Worm (Caenorhabditis elegans): Measurements from ENCODE around the gene Y5H2A.4.

The Y5H2A.4 gene

ce11 chrV:2281499-2281898 is 7.3 kb upstream of the Y5H2A.4 start, which contains the start of gene nhr-228 (continued):
- peak; percentile 17 for TF ChIP-seq crh-2 (tag; optimal IDR thresholded peaks at IDR 0.05)
- no peak for TF ChIP-seq unc-62 (GFP tag; optimal IDR thresholded peaks at IDR 0.05)
- no peak for TF ChIP-seq ztf-1 (GFP tag; conservative IDR thresholded peaks at IDR 0.05)
- no peak for TF ChIP-seq mbf-1 (tag; optimal IDR thresholded peaks at IDR 0.05)
- TF ChIP-seq mab-5 (tag; optimal IDR thresholded peaks at IDR 0.05), result no peak
- no peak for TF ChIP-seq zag-1 (tag; optimal IDR thresholded peaks at IDR 0.05)
- peak; percentile 60 for TF ChIP-seq C34F6.9 (tag; optimal IDR thresholded peaks at IDR 0.05)
- peak; percentile 41 for TF ChIP-seq nhr-129 (tag; optimal IDR thresholded peaks at IDR 0.05)

- TF ChIP-seq unc-55 (GFP tag; optimal IDR thresholded peaks at IDR 0.05) (peak; percentile 62), unc-39 (tag; optimal IDR thresholded peaks at IDR 0.05) (no peak), peb-1 (tag; optimal IDR thresholded peaks at IDR 0.05) (no peak), C34F6.9 (tag; optimal IDR thresholded peaks at IDR 0.05) (peak; percentile 21)
These were observed 4.4 kb upstream of the Y5H2A.4 start, which contains the start of gene fbxa-137 for ce11 chrV:2278543-2278942. Gene fbxa-137, plus strand, starts transcription at chrV:2278816.

- peak; percentile 13 for TF ChIP-seq nhr-129 (tag; optimal IDR thresholded peaks at IDR 0.05)
- TF ChIP-seq lin-13 (GFP tag; optimal IDR thresholded peaks at IDR 0.05), result no peak
These were observed 3.9 kb upstream of the Y5H2A.4 start, which contains the start of gene nhr-59 for ce11 chrV:2278052-2278451. Gene nhr-59, minus strand, starts transcription at chrV:2278265.

ce11 chrV:2277260-2277659 is 3.1 kb upstream of the Y5H2A.4 start:
- TF ChIP-seq ama-1 (optimal IDR thresholded peaks at IDR 0.05) (no peak), sma-3 (GFP tag; optimal IDR thresholded peaks at IDR 0.05) (no peak), nhr-237 (tag; optimal IDR thresholded peaks at IDR 0.05) (no peak), nhr-10 (tag; optimal IDR thresholded peaks at IDR 0.05) (no peak), alr-1 (tag; optimal IDR thresholded peaks at IDR 0.05) (no peak), lsy-2 (tag; optimal IDR thresholded peaks at IDR 0.05) (no peak), lin-11 (tag; optimal IDR thresholded peaks at IDR 0.05) (no peak), ceh-82 (tag; optimal IDR thresholded peaks at IDR 0.05) (no peak), gmeb-1 (tag; optimal IDR thresholded peaks at IDR 0.05) (no peak), nhr-12 (tag; optimal IDR thresholded peaks at IDR 0.05) (no peak), elt-1 (tag; optimal IDR thresholded peaks at IDR 0.05) (no peak), F13H6.1 (tag; optimal IDR thresholded peaks at IDR 0.05) (no peak)

DNA sequence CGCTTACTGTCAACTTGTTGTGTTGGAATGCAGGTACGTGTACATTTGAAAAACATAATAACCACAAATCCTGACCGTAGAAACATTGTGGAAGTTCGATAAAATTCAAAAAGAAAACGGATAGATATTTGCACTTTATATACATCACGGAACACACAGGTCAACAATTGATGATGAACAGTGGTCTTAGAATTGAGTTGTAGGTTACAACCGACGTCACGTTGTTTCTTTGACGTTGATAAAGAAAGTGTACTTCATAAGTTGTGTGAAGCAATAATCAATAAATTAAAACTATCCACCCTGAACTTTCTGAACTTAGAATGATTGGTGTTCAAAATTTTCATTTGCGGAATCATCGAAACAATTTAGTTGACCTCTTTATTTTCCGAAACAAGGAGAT is 2.4 kb downstream of the Y5H2A.4 start, which contains the start of gene Y5H2A.1:
Y5H2A.1 (minus strand) TSS at position 101 of the 400 bp plus-strand sequence.
- TF ChIP-seq nhr-237 (tag; optimal IDR thresholded peaks at IDR 0.05) (no peak), nhr-23 (tag; optimal IDR thresholded peaks at IDR 0.05) (no peak), unc-62 (GFP tag; optimal IDR thresholded peaks at IDR 0.05) (no peak), snpc-4 (tag; optimal IDR thresholded peaks at IDR 0.05) (no peak), sma-9 (GFP tag; optimal IDR thresholded peaks at IDR 0.05) (no peak), sma-9 (tag; optimal IDR thresholded peaks at IDR 0.05) (no peak), ztf-1 (GFP tag; conservative IDR thresholded peaks at IDR 0.05) (no peak), zag-1 (tag; optimal IDR thresholded peaks at IDR 0.05) (no peak), aly-2 (tag; optimal IDR thresholded peaks at IDR 0.05) (no peak), nhr-129 (tag; optimal IDR thresholded peaks at IDR 0.05) (no peak), ztf-11 (tag; optimal IDR thresholded peaks at IDR 0.05) (no peak), nhr-77 (tag; optimal IDR thresholded peaks at IDR 0.05) (no peak), F13H6.1 (tag; optimal IDR thresholded peaks at IDR 0.05) (no peak), C34F6.9 (tag; optimal IDR thresholded peaks at IDR 0.05) (no peak), sma-3 (GFP tag; optimal IDR thresholded peaks at IDR 0.05) (no peak), blmp-1 (tag; optimal IDR thresholded peaks at IDR 0.05; ENCODE audit: insufficient read depth) (no peak), unc-39 (tag; optimal IDR thresholded peaks at IDR 0.05) (no peak), skn-1 (tag; optimal IDR thresholded peaks at IDR 0.05) (no peak), nhr-12 (tag; optimal IDR thresholded peaks at IDR 0.05) (no peak)

- TF ChIP-seq mab-5 (tag; optimal IDR thresholded peaks at IDR 0.05), result no peak
- no peak for TF ChIP-seq ztf-4 (tag; optimal IDR thresholded peaks at IDR 0.05)
- TF ChIP-seq elt-3 (tag; optimal IDR thresholded peaks at IDR 0.05), result no peak
- no peak for TF ChIP-seq R02D3.7 (tag; optimal IDR thresholded peaks at IDR 0.05)
- TF ChIP-seq Y55F3AM.14 (GFP tag; optimal IDR thresholded peaks at IDR 0.05), result no peak
- no peak for TF ChIP-seq alr-1 (tag; optimal IDR thresholded peaks at IDR 0.05)
- TF ChIP-seq nhr-11 (tag; optimal IDR thresholded peaks at IDR 0.05), result no peak
- TF ChIP-seq nhr-237 (tag; optimal IDR thresholded peaks at IDR 0.05), result no peak
- no peak for TF ChIP-seq sma-9 (GFP tag; optimal IDR thresholded peaks at IDR 0.05)
- no peak for TF ChIP-seq sma-9 (tag; optimal IDR thresholded peaks at IDR 0.05)
- no peak for TF ChIP-seq ama-1 (optimal IDR thresholded peaks at IDR 0.05)
- TF ChIP-seq peb-1 (tag; optimal IDR thresholded peaks at IDR 0.05), result no peak
- TF ChIP-seq mdl-1 (tag; optimal IDR thresholded peaks at IDR 0.05), result no peak
- no peak for TF ChIP-seq fos-1 (tag; optimal IDR thresholded peaks at IDR 0.05)
- TF ChIP-seq aly-2 (tag; optimal IDR thresholded peaks at IDR 0.05), result no peak
- no peak for TF ChIP-seq lsy-2 (tag; optimal IDR thresholded peaks at IDR 0.05)
- TF ChIP-seq nhr-12 (tag; optimal IDR thresholded peaks at IDR 0.05), result no peak
These were observed 7.2 kb downstream of the Y5H2A.4 start, which contains the start of gene nhr-275 for ce11 chrV:2266958-2267357. Gene nhr-275, minus strand, starts transcription at chrV:2267058.

Measured in whole organism, L2 larva.